Fruit fly (Drosophila melanogaster): ENCODE data around the gene CG32639.

- TF ChIP-seq CG15336 (GFP tag; IDR thresholded peaks at IDR 0.05), result peak; percentile 73
- TF ChIP-seq esn (GFP tag; optimal IDR thresholded peaks at IDR 0.05), result peak; percentile 29
- peak; percentile 25 for TF ChIP-seq net (GFP tag; optimal IDR thresholded peaks at IDR 0.05)
- TF ChIP-seq Eip78C (GFP tag), result peak; percentile 79
- no peak for TF ChIP-seq Blimp-1 (GFP tag; optimal IDR thresholded peaks at IDR 0.05)
Observed at dm6 chrX:13276713-13277112, 40.3 kb upstream of the CG32639 start.
